Fruit fly (Drosophila melanogaster) whole organism, embryonic: ENCODE data around the gene Tre1.

Source experiments
- Ada2b ChIP-seq: fragments of 200-800 bp; sonication (Bioruptor generic); IDR thresholded peaks from 2 replicates; pipeline ENCODE4 v1.3.6; 2022; ENCODE audit warnings: missing biosample characterization, missing genetic modification characterization
- BEAF-32 ChIP-seq: fragments of 200-800 bp; sonication (Bioruptor generic); optimal IDR thresholded peaks from 3 replicates; lab custom pipeline; 2017; ENCODE audit warnings: missing biosample characterization, missing genetic modification characterization, mild to moderate bottlenecking, moderate library complexity, missing genetic modification reagents
- Bdp1 ChIP-seq: fragments of 200-800 bp; sonication (Bioruptor generic); optimal IDR thresholded peaks from 3 replicates; lab custom pipeline; 2016; ENCODE audit warnings: missing biosample characterization, missing genetic modification characterization
- CG10366 ChIP-seq: fragments of 200-800 bp; sonication (Bioruptor generic); IDR thresholded peaks from 2 replicates; pipeline ENCODE4 v1.3.6; 2022; ENCODE audit warnings: missing biosample characterization, missing genetic modification characterization
- CG10565 ChIP-seq: fragments of 200-800 bp; sonication (Bioruptor generic); optimal IDR thresholded peaks from 3 replicates; lab custom pipeline; 2016; ENCODE audit warnings: missing biosample characterization, mild to moderate bottlenecking, missing genetic modification characterization
- CG11093 ChIP-seq: fragments of 200-800 bp; sonication (Bioruptor generic); IDR thresholded peaks from 3 replicates; pipeline ENCODE4 v1.3.6; 2022; ENCODE audit warnings: missing biosample characterization, missing genetic modification characterization
- CG11695 ChIP-seq: fragments of 200-800 bp; sonication (Bioruptor generic); IDR thresholded peaks from 3 replicates; pipeline ENCODE4 v1.3.6; 2022; ENCODE audit warnings: missing biosample characterization, missing genetic modification characterization
- CG13123 ChIP-seq: fragments of 200-800 bp; sonication (Bioruptor generic); optimal IDR thresholded peaks from 2 replicates; lab custom pipeline; 2016; ENCODE audit warnings: missing biosample characterization, missing genetic modification characterization
- CG14710 ChIP-seq: fragments of 200-800 bp; sonication (Bioruptor generic); optimal IDR thresholded peaks from 3 replicates; lab custom pipeline; 2019; ENCODE audit warnings: missing biosample characterization, mild to moderate bottlenecking, missing genetic modification characterization, moderate library complexity
- CG15479 ChIP-seq: fragments of 200-800 bp; sonication (Bioruptor generic); optimal IDR thresholded peaks from 3 replicates; lab custom pipeline; 2019; ENCODE audit warnings: missing biosample characterization, mild to moderate bottlenecking, missing genetic modification characterization, moderate library complexity
- CG15696 ChIP-seq: fragments of 200-800 bp; sonication (Bioruptor generic); optimal IDR thresholded peaks from 2 replicates; lab custom pipeline; 2019; ENCODE audit warnings: missing biosample characterization, mild to moderate bottlenecking, missing genetic modification characterization, moderate library complexity
- CG1603 ChIP-seq: fragments of 200-800 bp; sonication (Bioruptor generic); optimal IDR thresholded peaks from 2 replicates; lab custom pipeline; 2019; ENCODE audit warnings: missing biosample characterization, mild to moderate bottlenecking, missing genetic modification characterization, moderate library complexity
- CG17328 ChIP-seq: fragments of 200-800 bp; sonication (Bioruptor generic); IDR thresholded peaks from 2 replicates; pipeline ENCODE4 v1.3.6; 2022; ENCODE audit warnings: missing biosample characterization, missing genetic modification characterization
- CG18476 ChIP-seq: fragments of 200-800 bp; sonication (Bioruptor generic); optimal IDR thresholded peaks from 2 replicates; lab custom pipeline; 2016; ENCODE audit warnings: missing biosample characterization, mild to moderate bottlenecking, missing genetic modification characterization
- CG3407 ChIP-seq: fragments of 200-800 bp; sonication (Bioruptor generic); optimal IDR thresholded peaks from 2 replicates; lab custom pipeline; 2018; ENCODE audit warnings: missing biosample characterization, mild to moderate bottlenecking, missing genetic modification characterization
- CG34376 ChIP-seq: fragments of 200-800 bp; sonication (Bioruptor generic); optimal IDR thresholded peaks from 2 replicates; lab custom pipeline; 2018; ENCODE audit warnings: missing biosample characterization, mild to moderate bottlenecking, missing genetic modification characterization
- CG43689 ChIP-seq: fragments of 200-800 bp; sonication (Bioruptor generic); IDR thresholded peaks from 2 replicates; pipeline ENCODE4 v1.3.6; 2022; ENCODE audit warnings: missing biosample characterization, missing genetic modification characterization
- CG6654 ChIP-seq: fragments of 200-800 bp; sonication (Bioruptor generic); optimal IDR thresholded peaks from 2 replicates; lab custom pipeline; 2017; ENCODE audit warnings: missing biosample characterization, mild to moderate bottlenecking, missing genetic modification characterization
- CG7271 ChIP-seq: fragments of 200-800 bp; sonication (Bioruptor generic); optimal IDR thresholded peaks from 2 replicates; lab custom pipeline; 2018; ENCODE audit warnings: missing biosample characterization, mild to moderate bottlenecking, missing genetic modification characterization, moderate library complexity
- CG7786 ChIP-seq: fragments of 200-800 bp; sonication (Bioruptor generic); optimal IDR thresholded peaks from 2 replicates; lab custom pipeline; 2016; ENCODE audit warnings: missing biosample characterization, missing genetic modification characterization
- CG7928 ChIP-seq: fragments of 200-800 bp; sonication (Bioruptor generic); optimal IDR thresholded peaks from 2 replicates; lab custom pipeline; 2017; ENCODE audit warnings: missing biosample characterization, mild to moderate bottlenecking, missing genetic modification characterization
- CG8765 ChIP-seq: fragments of 200-800 bp; sonication (Bioruptor generic); IDR thresholded peaks from 2 replicates; pipeline ENCODE4 v1.3.6; 2022; ENCODE audit warnings: missing biosample characterization, missing genetic modification characterization
- CG9817 ChIP-seq: fragments of 200-800 bp; sonication (Bioruptor generic); optimal IDR thresholded peaks from 2 replicates; lab custom pipeline; 2018; ENCODE audit warnings: missing biosample characterization, mild to moderate bottlenecking, missing genetic modification characterization, moderate library complexity
- CrebB ChIP-seq: fragments of 200-800 bp; sonication (Bioruptor generic); optimal IDR thresholded peaks from 3 replicates; lab custom pipeline; 2018; ENCODE audit warnings: missing biosample characterization, mild to moderate bottlenecking, missing genetic modification characterization
- D ChIP-seq, 2 experiments: fragments of 200-800 bp in 1 of 2; fragments of >200 bp in 1 of 2; sonication (Bioruptor generic) in 1 of 2; optimal IDR thresholded peaks; 2 replicates in 1 of 2; 3 replicates in 1 of 2; lab custom pipeline; 2017; ENCODE audit warnings: mild to moderate bottlenecking in 1 of 2, missing biosample characterization in 1 of 2, missing genetic modification characterization in 1 of 2, missing genetic modification reagents in 1 of 2
- D19B ChIP-seq: fragments of 200-800 bp; sonication (Bioruptor generic); optimal IDR thresholded peaks from 2 replicates; lab custom pipeline; 2017; ENCODE audit warnings: missing biosample characterization, mild to moderate bottlenecking, missing genetic modification characterization
- Deaf1 ChIP-seq: fragments of 200-800 bp; optimal IDR thresholded peaks from 3 replicates; lab custom pipeline; 2019; ENCODE audit warnings: missing biosample characterization, mild to moderate bottlenecking, missing genetic modification characterization, moderate library complexity
- Dfd ChIP-seq, 2 experiments: fragments of >200 bp; optimal IDR thresholded peaks; 2 replicates each; lab custom pipeline; 2017; ENCODE audit warnings: missing biosample characterization in 2 of 2, missing genetic modification characterization in 2 of 2
- Ets65A ChIP-seq: fragments of 200-800 bp; sonication (Bioruptor generic); peaks from one replicate; lab custom pipeline; 2016; ENCODE audit warnings: missing biosample characterization, missing genetic modification characterization
- HLH54F ChIP-seq: fragments of 200-800 bp; sonication (Bioruptor generic); optimal IDR thresholded peaks from 3 replicates; lab custom pipeline; 2016; ENCODE audit warnings: missing biosample characterization, missing genetic modification characterization
- Hr51 ChIP-seq, 2 experiments: fragments of 200-800 bp; sonication (Bioruptor generic); optimal IDR thresholded peaks; 2 replicates in 1 of 2; 3 replicates in 1 of 2; lab custom pipeline; 2016 to 2018; ENCODE audit warnings: missing biosample characterization in 2 of 2, missing genetic modification characterization in 2 of 2, mild to moderate bottlenecking in 1 of 2, moderate library complexity in 1 of 2
- Lhr ChIP-seq: fragments of 200-800 bp; sonication (Bioruptor generic); optimal IDR thresholded peaks from 3 replicates; lab custom pipeline; 2017; ENCODE audit warnings: mild to moderate bottlenecking, missing biosample characterization, missing genetic modification reagents, missing genetic modification characterization
- Mrtf ChIP-seq: fragments of 200-800 bp; sonication (Bioruptor generic); IDR thresholded peaks from 3 replicates; pipeline ENCODE4 v1.3.6; 2022; ENCODE audit warnings: missing biosample characterization, missing genetic modification characterization
- NFAT ChIP-seq: fragments of 200-800 bp; sonication (Bioruptor generic); IDR thresholded peaks from 2 replicates; pipeline ENCODE4 v1.3.6; 2022; ENCODE audit warnings: missing biosample characterization, missing genetic modification characterization
- Opbp ChIP-seq: fragments of 200-800 bp; sonication (Bioruptor generic); IDR thresholded peaks from 3 replicates; pipeline ENCODE4 v1.3.6; 2022; ENCODE audit warnings: missing biosample characterization, missing genetic modification characterization; ENCODE audit not compliant: partially characterized antibody
- Sry-β ChIP-seq: fragments of 200-800 bp; sonication (Bioruptor generic); optimal IDR thresholded peaks from 2 replicates; lab custom pipeline; 2018; ENCODE audit warnings: missing biosample characterization, mild to moderate bottlenecking, missing genetic modification characterization, moderate library complexity
- YL-1 ChIP-seq: fragments of 200-800 bp; sonication (Bioruptor generic); optimal IDR thresholded peaks from 3 replicates; lab custom pipeline; 2017; ENCODE audit warnings: missing biosample characterization, mild to moderate bottlenecking, missing genetic modification characterization
- chif ChIP-seq, 2 experiments: fragments of 200-800 bp; sonication (Bioruptor generic); optimal IDR thresholded peaks; 3 replicates each; lab custom pipeline; 2016; ENCODE audit warnings: missing biosample characterization in 2 of 2, missing genetic modification characterization in 2 of 2
- dmrt11E ChIP-seq: fragments of 200-800 bp; sonication (Bioruptor generic); optimal IDR thresholded peaks from 3 replicates; lab custom pipeline; 2018; ENCODE audit warnings: missing biosample characterization, mild to moderate bottlenecking, missing genetic modification characterization, moderate library complexity
- dmrt99B ChIP-seq: fragments of 200-800 bp; sonication (Bioruptor generic); optimal IDR thresholded peaks from 2 replicates; lab custom pipeline; 2018; ENCODE audit warnings: missing biosample characterization, mild to moderate bottlenecking, missing genetic modification characterization, moderate library complexity
- fru ChIP-seq: fragments of >200 bp; optimal IDR thresholded peaks from 2 replicates; lab custom pipeline; 2017
- jumu ChIP-seq: fragments of 200-800 bp; sonication (Bioruptor generic); optimal IDR thresholded peaks from 3 replicates; lab custom pipeline; 2016; ENCODE audit warnings: missing biosample characterization, missing genetic modification characterization
- pho ChIP-seq: fragments of 200-800 bp; sonication (Bioruptor generic); optimal IDR thresholded peaks from 2 replicates; lab custom pipeline; 2016; ENCODE audit warnings: missing biosample characterization, missing genetic modification characterization
- pnt ChIP-seq: fragments of 200-800 bp; sonication (Bioruptor generic); optimal IDR thresholded peaks from 3 replicates; lab custom pipeline; 2016; ENCODE audit warnings: missing biosample characterization, missing genetic modification characterization
- ranshi ChIP-seq: fragments of 200-800 bp; sonication (Bioruptor generic); IDR thresholded peaks from 2 replicates; pipeline ENCODE4 v1.3.6; 2022; ENCODE audit warnings: missing biosample characterization, missing genetic modification characterization
- sna ChIP-seq: fragments of 200-800 bp; sonication (Bioruptor generic); IDR thresholded peaks from 2 replicates; pipeline ENCODE4 v1.3.6; 2022; ENCODE audit warnings: missing biosample characterization, missing genetic modification characterization; ENCODE audit not compliant: partially characterized antibody
- tio ChIP-seq: fragments of 200-800 bp; sonication (Bioruptor generic); optimal IDR thresholded peaks from 2 replicates; lab custom pipeline; 2017; ENCODE audit warnings: missing biosample characterization, missing genetic modification characterization, inconsistent platforms
- z ChIP-seq: fragments of 200-800 bp; sonication (Bioruptor generic); IDR thresholded peaks from 3 replicates; pipeline ENCODE4 v1.3.6; 2022; ENCODE audit warnings: missing biosample characterization, missing genetic modification characterization
- zfh2 ChIP-seq: fragments of 200-800 bp; sonication (Bioruptor generic); optimal IDR thresholded peaks from 2 replicates; lab custom pipeline; 2016; ENCODE audit warnings: missing biosample characterization, missing genetic modification characterization

Gene Tre1

DNA sequence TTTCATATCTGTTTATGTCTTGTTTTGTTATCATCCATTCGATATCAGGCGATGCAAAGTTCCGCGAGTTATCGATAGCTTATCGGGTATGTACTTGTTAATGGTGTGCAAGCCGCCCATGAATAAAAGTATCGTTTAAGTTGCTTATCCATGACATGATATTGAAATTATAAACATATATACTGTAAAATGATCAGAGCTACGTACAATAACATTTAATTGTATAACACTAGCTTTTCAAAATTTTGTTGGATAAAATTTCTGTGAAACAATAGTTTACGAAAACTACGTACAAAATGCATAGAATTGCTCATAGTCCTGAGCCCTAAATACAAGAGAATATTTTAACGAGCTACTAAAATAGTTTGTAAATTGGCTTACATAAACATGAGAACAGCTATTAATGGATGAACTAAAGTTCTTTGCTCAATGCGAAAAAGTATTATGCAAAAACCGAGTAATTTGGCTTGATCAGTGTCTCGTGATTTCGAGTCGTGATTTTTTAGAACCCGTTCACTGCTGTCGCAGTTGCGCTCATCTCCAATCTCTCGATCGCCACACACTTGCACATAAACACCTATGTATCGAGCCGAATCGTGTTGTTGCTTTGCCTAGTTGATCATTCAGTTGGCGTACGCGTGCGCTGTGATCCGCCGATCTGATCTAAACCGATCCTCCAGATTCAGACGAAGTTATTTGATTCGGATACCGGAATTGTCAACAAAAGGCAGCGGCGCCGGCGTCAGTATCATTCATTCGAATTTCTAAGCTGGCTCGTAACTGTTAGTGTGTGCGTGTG lies 9.8 kb upstream of the Tre1 start, which contains the start of the genes PGAP1 and cv (continued):
- no peak; the same call in 1 of the 2 replicates for TF ChIP-seq NFAT (GFP tag; lab: Robert Waterston, UW)
- TF ChIP-seq D19B (GFP tag; lab: Kevin White, UChicago), result no peak
- TF ChIP-seq CG8765 (GFP tag; lab: Robert Waterston, UW), result no peak
- no peak for TF ChIP-seq fru
- TF ChIP-seq tio, result no peak
- no peak for TF ChIP-seq CG7928 (GFP tag; lab: Kevin White, UChicago)
- no peak for TF ChIP-seq CrebB (tag; lab: Kevin White, UChicago)
- peak; percentile 8 for TF ChIP-seq CG9817 (tag; lab: Kevin White, UChicago)
- no peak for TF ChIP-seq D (optimal IDR thresholded peaks at IDR 0.05; lab: Kevin White, UChicago)
- no peak for TF ChIP-seq D (GFP tag; optimal IDR thresholded peaks at IDR 0.05; lab: Kevin White, UChicago)
- TF ChIP-seq HLH54F (GFP tag; lab: Kevin White, UChicago), result peak; percentile 37
- TF ChIP-seq CG10565 (GFP tag; lab: Kevin White, UChicago), result no peak
- no peak for TF ChIP-seq Bdp1 (GFP tag; lab: Kevin White, UChicago)
- TF ChIP-seq CG6654 (GFP tag; lab: Kevin White, UChicago), result no peak
- TF ChIP-seq Ets65A, result peak; percentile 75
- no peak for TF ChIP-seq CG3407
- TF ChIP-seq dmrt99B (tag; lab: Kevin White, UChicago), result no peak
- no peak for TF ChIP-seq z
- TF ChIP-seq chif (GFP tag; optimal IDR thresholded peaks at IDR 0.05; lab: Kevin White, UChicago), result peak in 1 of 2 experiments; percentile 29
- no peak for TF ChIP-seq Dfd (GFP tag; optimal IDR thresholded peaks at IDR 0.05; lab: Kevin White, UChicago)
- TF ChIP-seq Deaf1 (tag; lab: Kevin White, UChicago), result peak; percentile 59
- no peak for TF ChIP-seq Ada2b (GFP tag; lab: Robert Waterston, UW)
- TF ChIP-seq pho (GFP tag; lab: Kevin White, UChicago), result peak; percentile 15
- peak; percentile 78; the same call in 2 of the 3 replicates for TF ChIP-seq Opbp (GFP tag; lab: Robert Waterston, UW)
- no peak for TF ChIP-seq CG43689 (GFP tag; lab: Robert Waterston, UW)
- TF ChIP-seq CG17328 (GFP tag; lab: Robert Waterston, UW), result no peak
- TF ChIP-seq CG34376 (GFP tag; lab: Kevin White, UChicago), result no peak
- TF ChIP-seq CG7271 (tag; lab: Kevin White, UChicago), result no peak
- TF ChIP-seq CG15479 (GFP tag; lab: Kevin White, UChicago), result peak; percentile 81
- TF ChIP-seq CG11093, result no peak
- no peak for TF ChIP-seq CG10366 (GFP tag; lab: Robert Waterston, UW)
- TF ChIP-seq dmrt11E (tag; lab: Kevin White, UChicago), result peak; percentile 13
- no peak for TF ChIP-seq Hr51 (GFP tag; optimal IDR thresholded peaks at IDR 0.05; lab: Kevin White, UChicago)
- peak; percentile 58; the same call in 1 of the 2 replicates for TF ChIP-seq sna (GFP tag; lab: Robert Waterston, UW)
- no peak for TF ChIP-seq CG18476 (GFP tag; lab: Kevin White, UChicago)
- no peak for TF ChIP-seq CG7786 (GFP tag; lab: Kevin White, UChicago)
- TF ChIP-seq CG1603 (tag; lab: Kevin White, UChicago), result no peak
- TF ChIP-seq YL-1 (GFP tag; lab: Kevin White, UChicago), result no peak
- TF ChIP-seq CG13123 (GFP tag; lab: Kevin White, UChicago), result no peak
- TF ChIP-seq CG14710 (tag; lab: Kevin White, UChicago), result peak; percentile 50
- no peak for TF ChIP-seq ranshi
- TF ChIP-seq Mrtf (GFP tag; lab: Robert Waterston, UW), result no peak
- TF ChIP-seq zfh2, result peak; percentile 17
- TF ChIP-seq jumu (GFP tag; lab: Kevin White, UChicago), result no peak
- TF ChIP-seq CG11695 (GFP tag; lab: Robert Waterston, UW), result no peak
- TF ChIP-seq pnt (GFP tag; lab: Kevin White, UChicago), result no peak
- peak; percentile 12 for TF ChIP-seq Lhr
- TF ChIP-seq BEAF-32 (GFP tag; lab: Kevin White, UChicago), result peak; percentile 86
- TF ChIP-seq Sry-β (GFP tag; lab: Kevin White, UChicago), result peak; percentile 78
- no peak for TF ChIP-seq CG15696 (tag; lab: Kevin White, UChicago)
